Worm (Caenorhabditis elegans) whole organism, L2 larva: ENCODE data around the gene abf-6.

ENCODE experiments used
- ama-1 ChIP-seq: fragments of 150-350 bp; optimal IDR thresholded peaks from 2 replicates; lab custom pipeline; 2018; ENCODE audit warnings: inconsistent platforms
- blmp-1 ChIP-seq: sonication (generic microtip); optimal IDR thresholded peaks from 2 replicates; lab custom pipeline; 2017; ENCODE audit warnings: missing genetic modification characterization, mild to moderate bottlenecking, missing compliant biosample characterization, antibody characterized with exemption, moderate library complexity; ENCODE audit not compliant: insufficient read depth
- dmd-4 ChIP-seq: sonication (generic microtip); optimal IDR thresholded peaks from 2 replicates; lab custom pipeline; 2017; ENCODE audit warnings: missing biosample characterization, missing genetic modification characterization
- elt-1 ChIP-seq: fragments of 150-350 bp; optimal IDR thresholded peaks from 2 replicates; lab custom pipeline; 2014; ENCODE audit warnings: missing biosample characterization, missing genetic modification characterization
- elt-3 ChIP-seq: sonication (generic microtip); optimal IDR thresholded peaks from 2 replicates; lab custom pipeline; 2017; ENCODE audit warnings: missing biosample characterization, missing genetic modification characterization
- fos-1 ChIP-seq: fragments of 150-350 bp; optimal IDR thresholded peaks from 2 replicates; lab custom pipeline; 2014; ENCODE audit warnings: missing biosample characterization, missing genetic modification characterization
- lin-11 ChIP-seq: fragments of 150-350 bp; sonication (generic microtip); optimal IDR thresholded peaks from 2 replicates; lab custom pipeline; 2014; ENCODE audit warnings: missing biosample characterization, missing genetic modification characterization, inconsistent platforms, mixed read lengths
- nhr-12 ChIP-seq: fragments of 150-350 bp; optimal IDR thresholded peaks from 2 replicates; lab custom pipeline; 2014; ENCODE audit warnings: missing biosample characterization, missing genetic modification characterization
- nhr-25 ChIP-seq: fragments of 150-350 bp; sonication (generic microtip); optimal IDR thresholded peaks from 3 replicates; lab custom pipeline; 2014; ENCODE audit warnings: missing biosample characterization, missing genetic modification characterization
- nhr-77 ChIP-seq: fragments of 150-350 bp; optimal IDR thresholded peaks from 2 replicates; lab custom pipeline; 2014; ENCODE audit warnings: missing biosample characterization, missing genetic modification characterization
- unc-39 ChIP-seq: fragments of 150-350 bp; optimal IDR thresholded peaks from 2 replicates; lab custom pipeline; 2014; ENCODE audit warnings: missing biosample characterization, missing genetic modification characterization
- zag-1 ChIP-seq: fragments of 150-350 bp; optimal IDR thresholded peaks from 2 replicates; lab custom pipeline; 2014; ENCODE audit warnings: missing biosample characterization, missing genetic modification characterization
- ztf-4 ChIP-seq: fragments of 150-350 bp; optimal IDR thresholded peaks from 2 replicates; lab custom pipeline; 2014; ENCODE audit warnings: missing biosample characterization, missing genetic modification characterization

ce11 chrX:12754043-12754442, 39.9 kb upstream of the abf-6 start:
- no peak for TF ChIP-seq fos-1 (tag; lab: Kevin White, UChicago)
- TF ChIP-seq nhr-25: no peak
- no peak for TF ChIP-seq blmp-1 (tag; lab: Kevin White, UChicago)
- no peak for TF ChIP-seq nhr-77 (tag; lab: Kevin White, UChicago)
- no peak for TF ChIP-seq lin-11
- no peak for TF ChIP-seq elt-3 (tag; lab: Kevin White, UChicago)
- TF ChIP-seq zag-1 (tag; lab: Kevin White, UChicago): no peak
- no peak for TF ChIP-seq unc-39
- TF ChIP-seq dmd-4 (tag; lab: Kevin White, UChicago): no peak
- TF ChIP-seq ama-1: no peak
- TF ChIP-seq ztf-4: no peak
- no peak for TF ChIP-seq elt-1
- TF ChIP-seq nhr-12 (tag; lab: Kevin White, UChicago): no peak
